Worm (Caenorhabditis elegans) whole organism, late embryonic: ENCODE data around the gene C14F11.7.

ENCODE experiments used
- C08G9.2 ChIP-seq: sonication (generic microtip); optimal IDR thresholded peaks from 2 replicates; lab custom pipeline; 2016; ENCODE audit warnings: mild to moderate bottlenecking, missing genetic modification characterization, moderate library complexity, missing compliant biosample characterization
- ama-1 ChIP-seq: fragments of 150-350 bp; optimal IDR thresholded peaks from 2 replicates; lab custom pipeline; 2014
- ceh-19 ChIP-seq: fragments of 200-800 bp; sonication (Bioruptor generic); optimal IDR thresholded peaks from 2 replicates; lab custom pipeline; 2018; ENCODE audit warnings: mild to moderate bottlenecking, missing genetic modification characterization, missing compliant biosample characterization
- ceh-9 ChIP-seq: sonication (generic microtip); optimal IDR thresholded peaks from 2 replicates; lab custom pipeline; 2016; ENCODE audit warnings: mild to moderate bottlenecking, missing genetic modification characterization, inconsistent platforms, missing compliant biosample characterization
- nhr-11 ChIP-seq: fragments of 150-350 bp; optimal IDR thresholded peaks from 2 replicates; lab custom pipeline; 2014; ENCODE audit warnings: missing biosample characterization, missing genetic modification characterization
- pax-1 ChIP-seq: fragments of 150-350 bp; optimal IDR thresholded peaks from 2 replicates; lab custom pipeline; 2014; ENCODE audit warnings: missing biosample characterization, missing genetic modification characterization
- sox-2 ChIP-seq: fragments of 200-800 bp; sonication (Bioruptor generic); IDR thresholded peaks from 2 replicates; pipeline ENCODE4 v1.3.6; 2022; ENCODE audit warnings: missing genetic modification reagents, missing genetic modification characterization, missing compliant biosample characterization
- unc-55 ChIP-seq: sonication (generic microtip); optimal IDR thresholded peaks from 2 replicates; lab custom pipeline; 2017; ENCODE audit warnings: missing biosample characterization, missing genetic modification reagents, missing genetic modification characterization

DNA sequence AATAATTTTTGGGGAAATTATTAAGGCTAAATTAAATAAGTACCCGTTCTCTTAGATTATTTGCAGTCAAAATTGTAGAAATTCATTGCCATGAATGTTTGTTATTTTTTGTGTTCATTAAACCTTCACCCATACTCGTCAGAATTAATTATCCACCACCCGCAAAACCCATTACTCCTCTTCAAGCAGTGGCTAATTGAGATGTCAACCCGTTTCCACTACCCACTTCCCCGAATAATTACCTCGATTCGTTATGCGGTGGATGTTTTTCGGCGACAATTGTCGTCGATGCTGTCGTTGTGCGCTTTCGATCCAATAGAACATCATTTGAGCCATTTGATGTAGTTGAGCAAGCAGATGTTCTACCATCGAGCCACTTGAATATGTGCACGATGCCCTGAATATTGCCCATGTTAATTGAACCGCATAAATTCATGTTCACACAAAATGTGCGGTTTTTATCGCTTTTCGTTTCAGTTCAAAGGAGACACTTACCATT lies 3.0 kb upstream of the C14F11.7 start:
- TF ChIP-seq ceh-19 (GFP tag; lab: Kevin White, UChicago) (no peak), nhr-11 (tag; lab: Kevin White, UChicago) (no peak), sox-2 (GFP tag; lab: Robert Waterston, UW) (no peak), ceh-9 (tag; lab: Kevin White, UChicago) (no peak), C08G9.2 (tag; lab: Kevin White, UChicago) (no peak), ama-1 (lab: Kevin White, UChicago) (no peak), pax-1 (tag; lab: Kevin White, UChicago) (no peak), unc-55 (GFP tag; lab: Kevin White, UChicago) (no peak)
